Fruit fly (Drosophila melanogaster): ENCODE data around the gene CG4849.

CG4849 gene

DNA sequence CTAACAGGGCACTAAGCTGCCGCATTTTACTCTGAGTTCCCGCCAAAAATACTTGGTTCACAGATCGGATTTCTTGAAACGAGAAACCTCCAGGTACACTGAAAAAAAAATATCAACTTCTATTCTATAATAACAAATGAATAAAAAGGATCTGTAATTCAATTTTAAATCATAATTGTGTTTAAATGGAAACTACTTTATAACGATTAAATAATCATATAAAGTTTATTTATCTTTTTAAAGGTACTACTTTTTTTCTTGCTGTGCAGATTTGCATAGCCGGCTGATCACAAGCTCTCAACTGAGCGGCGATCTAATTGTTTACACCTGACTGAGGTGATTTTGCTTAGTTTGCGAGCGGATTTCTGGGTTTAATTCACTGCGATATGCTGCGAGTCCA, 24.1 kb downstream of the CG4849 start (continued):
- TF ChIP-seq CG4730 (GFP tag; IDR thresholded peaks at IDR 0.05) (peak; percentile 42), CG14710 (tag; optimal IDR thresholded peaks at IDR 0.05) (peak; percentile 35), CG8765 (GFP tag; IDR thresholded peaks at IDR 0.05) (no peak), CG12659 (GFP tag; optimal IDR thresholded peaks at IDR 0.05) (peak; percentile 68), CG9215 (GFP tag; IDR thresholded peaks at IDR 0.05) (peak; percentile 73), croc (GFP tag; conservative IDR thresholded peaks at IDR 0.05) (peak; percentile 31; the same call in 1 of the 3 replicates), Usf (GFP tag; optimal IDR thresholded peaks at IDR 0.05) (no peak), D19B (GFP tag; optimal IDR thresholded peaks at IDR 0.05) (peak; percentile 51), mirr (GFP tag; optimal IDR thresholded peaks at IDR 0.05) (no peak), zfh1 (GFP tag; IDR thresholded peaks at IDR 0.05) (no peak), ewg (GFP tag; optimal IDR thresholded peaks at IDR 0.05) (peak; percentile 34), toy (GFP tag; IDR thresholded peaks at IDR 0.05) (no peak), CG9437 (GFP tag; optimal IDR thresholded peaks at IDR 0.05) (peak; percentile 63), Antp (GFP tag; optimal IDR thresholded peaks at IDR 0.05) (no peak), CG9932 (GFP tag; IDR thresholded peaks at IDR 0.05) (peak; percentile 79), dmrt99B (tag; optimal IDR thresholded peaks at IDR 0.05) (peak; percentile 65), ci (GFP tag; IDR thresholded peaks at IDR 0.05) (peak; percentile 72), hb (GFP tag; IDR thresholded peaks at IDR 0.05; ENCODE audit: partially characterized antibody) (no peak), dmrt11E (tag; optimal IDR thresholded peaks at IDR 0.05) (peak; percentile 46), MESR4 (GFP tag; optimal IDR thresholded peaks at IDR 0.05) (no peak), schlank (tag; optimal IDR thresholded peaks at IDR 0.05) (no peak), bigmax (GFP tag; optimal IDR thresholded peaks at IDR 0.05) (no peak), H2.0 (GFP tag; IDR thresholded peaks at IDR 0.05) (peak; percentile 49; the same call in 1 of the 2 replicates), Aef1 (GFP tag; IDR thresholded peaks at IDR 0.05) (peak; percentile 53; the same call in 2 of the 3 replicates), Side (GFP tag; optimal IDR thresholded peaks at IDR 0.05) (no peak), cato (GFP tag; optimal IDR thresholded peaks at IDR 0.05; ENCODE audit: borderline replicate concordance) (no peak), CG7271 (tag; optimal IDR thresholded peaks at IDR 0.05) (no peak), sim (GFP tag; IDR thresholded peaks at IDR 0.05) (no peak), CG6654 (GFP tag; optimal IDR thresholded peaks at IDR 0.05) (peak; percentile 43), slbo (GFP tag; IDR thresholded peaks at IDR 0.05) (peak; percentile 90), wek (GFP tag; optimal IDR thresholded peaks at IDR 0.05) (no peak), CG3995 (GFP tag; optimal IDR thresholded peaks at IDR 0.05) (peak; percentile 17), gem (tag; optimal IDR thresholded peaks at IDR 0.05) (peak; percentile 86), CG1233 (GFP tag; optimal IDR thresholded peaks at IDR 0.05) (no peak), CG6175 (GFP tag; IDR thresholded peaks at IDR 0.05) (no peak), ATbp (GFP tag; optimal IDR thresholded peaks at IDR 0.05) (no peak), Dll (GFP tag; IDR thresholded peaks at IDR 0.05; ENCODE audit: partially characterized antibody) (no peak), Spps (tag; optimal IDR thresholded peaks at IDR 0.05) (no peak), CG16813 (GFP tag; IDR thresholded peaks at IDR 0.05; ENCODE audit: partially characterized antibody) (no peak), ERR (GFP tag; optimal IDR thresholded peaks at IDR 0.05) (no peak), Gug (GFP tag; IDR thresholded peaks at IDR 0.05) (no peak), gce (GFP tag; IDR thresholded peaks at IDR 0.05) (no peak), fd96Cb (tag; optimal IDR thresholded peaks at IDR 0.05) (peak; percentile 47), CG3281 (GFP tag; optimal IDR thresholded peaks at IDR 0.05) (peak; percentile 79), pb (GFP tag; optimal IDR thresholded peaks at IDR 0.05) (no peak), tio (GFP tag; optimal IDR thresholded peaks at IDR 0.05) (peak; percentile 75), YL-1 (GFP tag; optimal IDR thresholded peaks at IDR 0.05) (no peak), CG1024 (GFP tag; IDR thresholded peaks at IDR 0.05) (no peak), CG34422 (GFP tag; IDR thresholded peaks at IDR 0.05) (peak; percentile 60; the same call in 2 of the 3 replicates), CG10654 (GFP tag; optimal IDR thresholded peaks at IDR 0.05) (no peak), Sry-δ (GFP tag; optimal IDR thresholded peaks at IDR 0.05) (no peak), vvl (GFP tag; IDR thresholded peaks at IDR 0.05) (peak; percentile 73)
